Fruit fly (Drosophila melanogaster) whole organism, embryonic: ENCODE data around the gene CG5715.
A peak's percentile ranks its signal among the peaks of the same experiment; 100 is the strongest.

Experiments used
- Aef1 ChIP-seq: fragments of 200-800 bp; sonication (Bioruptor generic); IDR thresholded peaks from 3 replicates; pipeline ENCODE4 v1.3.6; 2022; ENCODE audit warnings: missing biosample characterization, missing genetic modification characterization
- Antp ChIP-seq: fragments of 200-800 bp; sonication (Bioruptor generic); optimal IDR thresholded peaks from 3 replicates; lab custom pipeline; 2016; ENCODE audit warnings: missing biosample characterization, missing genetic modification characterization
- Bgb ChIP-seq: fragments of 200-800 bp; sonication (Bioruptor generic); IDR thresholded peaks from 2 replicates; pipeline ENCODE4 v1.3.6; 2022; ENCODE audit warnings: missing biosample characterization, missing genetic modification characterization; ENCODE audit not compliant: partially characterized antibody
- CG10654 ChIP-seq: fragments of 200-800 bp; sonication (Bioruptor generic); optimal IDR thresholded peaks from 2 replicates; lab custom pipeline; 2016; ENCODE audit warnings: missing biosample characterization, missing genetic modification characterization
- CG11723 ChIP-seq: fragments of 200-800 bp; sonication (Bioruptor generic); optimal IDR thresholded peaks from 2 replicates; lab custom pipeline; 2017; ENCODE audit warnings: missing biosample characterization, mild to moderate bottlenecking, missing genetic modification characterization
- CG12071 ChIP-seq: fragments of 200-800 bp; sonication (Bioruptor generic); optimal IDR thresholded peaks from 3 replicates; lab custom pipeline; 2018; ENCODE audit warnings: missing biosample characterization, mild to moderate bottlenecking, missing genetic modification characterization
- CG12219 ChIP-seq: fragments of 200-800 bp; sonication (Bioruptor generic); optimal IDR thresholded peaks from 3 replicates; lab custom pipeline; 2018; ENCODE audit warnings: missing biosample characterization, mild to moderate bottlenecking, missing genetic modification characterization
- CG12769 ChIP-seq: fragments of 200-800 bp; sonication (Bioruptor generic); optimal IDR thresholded peaks from 2 replicates; lab custom pipeline; 2019; ENCODE audit warnings: missing biosample characterization, mild to moderate bottlenecking, missing genetic modification characterization, moderate library complexity
- CG14667 ChIP-seq: fragments of 200-800 bp; sonication (Bioruptor generic); IDR thresholded peaks from 2 replicates; pipeline ENCODE4 v1.3.6; 2022; ENCODE audit warnings: missing biosample characterization, missing genetic modification characterization
- CG15514 ChIP-seq: fragments of 200-800 bp; sonication (Bioruptor generic); optimal IDR thresholded peaks from 3 replicates; lab custom pipeline; 2017; ENCODE audit warnings: missing biosample characterization, missing genetic modification characterization, mild to moderate bottlenecking, moderate library complexity, missing genetic modification reagents
- CG1602 ChIP-seq: fragments of 200-800 bp; sonication (Bioruptor generic); optimal IDR thresholded peaks from 3 replicates; lab custom pipeline; 2016; ENCODE audit warnings: missing biosample characterization, missing genetic modification characterization
- CG16815 ChIP-seq: fragments of 200-800 bp; sonication (Bioruptor generic); optimal IDR thresholded peaks from 3 replicates; lab custom pipeline; 2017; ENCODE audit warnings: missing biosample characterization, mild to moderate bottlenecking, missing genetic modification characterization
- CG17385 ChIP-seq: fragments of 200-800 bp; sonication (Bioruptor generic); optimal IDR thresholded peaks from 3 replicates; lab custom pipeline; 2018; ENCODE audit warnings: missing biosample characterization, mild to moderate bottlenecking, missing genetic modification characterization
- CG17568 ChIP-seq: fragments of 200-800 bp; sonication (Bioruptor generic); optimal IDR thresholded peaks from 2 replicates; lab custom pipeline; 2018; ENCODE audit warnings: missing biosample characterization, mild to moderate bottlenecking, missing genetic modification characterization, moderate library complexity
- CG2116 ChIP-seq: fragments of 200-800 bp; sonication (Bioruptor generic); optimal IDR thresholded peaks from 3 replicates; lab custom pipeline; 2018; ENCODE audit warnings: missing biosample characterization, mild to moderate bottlenecking, missing genetic modification characterization
- CG2678 ChIP-seq: fragments of 200-800 bp; sonication (Bioruptor generic); optimal IDR thresholded peaks from 3 replicates; lab custom pipeline; 2019; ENCODE audit warnings: missing biosample characterization, mild to moderate bottlenecking, missing genetic modification characterization, moderate library complexity
- CG3995 ChIP-seq: fragments of 200-800 bp; sonication (Bioruptor generic); optimal IDR thresholded peaks from 3 replicates; lab custom pipeline; 2016; ENCODE audit warnings: missing biosample characterization, missing genetic modification characterization
- CG4820 ChIP-seq: fragments of 200-800 bp; sonication (Bioruptor generic); optimal IDR thresholded peaks from 3 replicates; lab custom pipeline; 2016; ENCODE audit warnings: missing biosample characterization, missing genetic modification characterization
- CG6654 ChIP-seq: fragments of 200-800 bp; sonication (Bioruptor generic); optimal IDR thresholded peaks from 2 replicates; lab custom pipeline; 2017; ENCODE audit warnings: missing biosample characterization, mild to moderate bottlenecking, missing genetic modification characterization
- CG7987 ChIP-seq: fragments of 200-800 bp; sonication (Bioruptor generic); optimal IDR thresholded peaks from 2 replicates; lab custom pipeline; 2018; ENCODE audit warnings: missing biosample characterization, mild to moderate bottlenecking, missing genetic modification characterization, moderate library complexity
- CG8281 ChIP-seq: fragments of 200-800 bp; sonication (Bioruptor generic); optimal IDR thresholded peaks from 2 replicates; lab custom pipeline; 2018; ENCODE audit warnings: missing biosample characterization, mild to moderate bottlenecking, missing genetic modification characterization, moderate library complexity
- Ets97D ChIP-seq: fragments of 200-800 bp; sonication (Bioruptor generic); optimal IDR thresholded peaks from 3 replicates; lab custom pipeline; 2016; ENCODE audit warnings: missing biosample characterization, missing genetic modification characterization
- Med ChIP-seq: fragments of 200-800 bp; sonication (Bioruptor generic); peaks from one replicate; lab custom pipeline; 2016; ENCODE audit warnings: missing biosample characterization, missing genetic modification characterization, mild to moderate bottlenecking, inconsistent platforms, moderate library complexity
- Nf-YC ChIP-seq: fragments of 200-800 bp; optimal IDR thresholded peaks from 3 replicates; lab custom pipeline; 2019; ENCODE audit warnings: missing biosample characterization, mild to moderate bottlenecking, missing genetic modification characterization, moderate library complexity
- Opbp ChIP-seq: fragments of 200-800 bp; sonication (Bioruptor generic); IDR thresholded peaks from 3 replicates; pipeline ENCODE4 v1.3.6; 2022; ENCODE audit warnings: missing biosample characterization, missing genetic modification characterization; ENCODE audit not compliant: partially characterized antibody
- Pdp1 ChIP-seq, 2 experiments: fragments of 200-800 bp; sonication (Bioruptor generic); optimal IDR thresholded peaks; 3 replicates each; lab custom pipeline; 2016; ENCODE audit warnings: missing biosample characterization in 2 of 2, missing genetic modification characterization in 2 of 2, mild to moderate bottlenecking in 1 of 2, moderate library complexity in 1 of 2
- Ravus ChIP-seq: fragments of 200-800 bp; sonication (Bioruptor generic); IDR thresholded peaks from 2 replicates; pipeline ENCODE4 v1.3.6; 2022; ENCODE audit warnings: missing biosample characterization, missing genetic modification characterization
- Trl ChIP-seq, 3 experiments: fragments of >200 bp in 2 of 3; fragments of 200-800 bp in 1 of 3; sonication (Bioruptor generic) in 1 of 3; optimal IDR thresholded peaks; 2 replicates in 1 of 3; 3 replicates in 2 of 3; lab custom pipeline; 2016 to 2017; ENCODE audit warnings: missing biosample characterization in 1 of 3, missing genetic modification characterization in 1 of 3
- al ChIP-seq: fragments of 200-800 bp; sonication (Bioruptor generic); IDR thresholded peaks from 2 replicates; pipeline ENCODE4 v1.3.6; 2022; ENCODE audit warnings: missing biosample characterization, missing genetic modification characterization
- ato ChIP-seq: fragments of 200-800 bp; sonication (Bioruptor generic); IDR thresholded peaks from 2 replicates; pipeline ENCODE4 v1.3.6; 2022; ENCODE audit warnings: missing biosample characterization, missing genetic modification characterization; ENCODE audit not compliant: partially characterized antibody
- cas ChIP-seq: fragments of 200-800 bp; sonication (Bioruptor generic); IDR thresholded peaks from 2 replicates; pipeline ENCODE4 v1.3.6; 2022; ENCODE audit warnings: missing biosample characterization, missing genetic modification characterization
- chinmo ChIP-seq: fragments of 200-800 bp; sonication (Bioruptor generic); IDR thresholded peaks from 4 replicates; pipeline ENCODE4 v1.3.6; 2022; ENCODE audit warnings: missing biosample characterization, missing genetic modification characterization; ENCODE audit not compliant: partially characterized antibody
- chm ChIP-seq: fragments of 200-800 bp; sonication (Bioruptor generic); IDR thresholded peaks from 2 replicates; pipeline ENCODE4 v1.3.6; 2022; ENCODE audit warnings: missing biosample characterization, missing genetic modification characterization
- crc ChIP-seq: fragments of 200-800 bp; sonication (Bioruptor generic); optimal IDR thresholded peaks from 2 replicates; lab custom pipeline; 2016; ENCODE audit warnings: missing biosample characterization, missing genetic modification characterization
- ems ChIP-seq: fragments of 200-800 bp; sonication (Bioruptor generic); optimal IDR thresholded peaks from 3 replicates; lab custom pipeline; 2016; ENCODE audit warnings: missing biosample characterization, missing genetic modification characterization
- eyg ChIP-seq: fragments of 200-800 bp; sonication (Bioruptor generic); optimal IDR thresholded peaks from 3 replicates; lab custom pipeline; 2016; ENCODE audit warnings: missing biosample characterization, missing genetic modification characterization
- fu2 ChIP-seq: fragments of 200-800 bp; sonication (Bioruptor generic); optimal IDR thresholded peaks from 2 replicates; lab custom pipeline; 2016; ENCODE audit warnings: missing biosample characterization, missing genetic modification characterization
- gce ChIP-seq: fragments of 200-800 bp; sonication (Bioruptor generic); IDR thresholded peaks from 3 replicates; pipeline ENCODE4 v1.3.6; 2022; ENCODE audit warnings: missing biosample characterization, missing genetic modification characterization
- grn ChIP-seq: fragments of 200-800 bp; sonication (Bioruptor generic); optimal IDR thresholded peaks from 3 replicates; lab custom pipeline; 2017; ENCODE audit warnings: missing biosample characterization, missing genetic modification characterization
- hth ChIP-seq: fragments of >200 bp; optimal IDR thresholded peaks from 2 replicates; lab custom pipeline; 2017; ENCODE audit warnings: inconsistent platforms
- knrl ChIP-seq: fragments of 200-800 bp; sonication (Bioruptor generic); IDR thresholded peaks from 3 replicates; pipeline ENCODE4 v1.3.6; 2022; ENCODE audit warnings: missing biosample characterization, missing genetic modification characterization; ENCODE audit not compliant: partially characterized antibody
- nerfin-2 ChIP-seq: fragments of 200-800 bp; sonication (Bioruptor generic); IDR thresholded peaks from 2 replicates; pipeline ENCODE4 v1.3.6; 2022; ENCODE audit warnings: missing biosample characterization, missing genetic modification characterization; ENCODE audit not compliant: partially characterized antibody
- onecut ChIP-seq: fragments of 200-800 bp; sonication (Bioruptor generic); IDR thresholded peaks from 2 replicates; pipeline ENCODE4 v1.3.6; 2022; ENCODE audit warnings: missing biosample characterization, missing genetic modification characterization
- org-1 ChIP-seq: fragments of 200-800 bp; sonication (Bioruptor generic); optimal IDR thresholded peaks from 2 replicates; lab custom pipeline; 2017; ENCODE audit warnings: missing biosample characterization, missing genetic modification characterization
- sens-2 ChIP-seq: fragments of 200-800 bp; sonication (Bioruptor generic); IDR thresholded peaks from 2 replicates; pipeline ENCODE4 v1.3.6; 2022; ENCODE audit warnings: missing biosample characterization, missing genetic modification characterization
- sug ChIP-seq: fragments of 200-800 bp; optimal IDR thresholded peaks from 2 replicates; lab custom pipeline; 2019; ENCODE audit warnings: missing biosample characterization, mild to moderate bottlenecking, missing genetic modification characterization, moderate library complexity
- toy ChIP-seq: fragments of 200-800 bp; sonication (Bioruptor generic); IDR thresholded peaks from 2 replicates; pipeline ENCODE4 v1.3.6; 2022; ENCODE audit warnings: missing biosample characterization, missing genetic modification characterization
- wdn ChIP-seq: fragments of 200-800 bp; sonication (Bioruptor generic); IDR thresholded peaks from 2 replicates; pipeline ENCODE4 v1.3.6; 2022; ENCODE audit warnings: missing biosample characterization, missing genetic modification characterization
- yki ChIP-seq: fragments of >200 bp; optimal IDR thresholded peaks from 3 replicates; lab custom pipeline; 2018
- z ChIP-seq: fragments of 200-800 bp; sonication (Bioruptor generic); IDR thresholded peaks from 3 replicates; pipeline ENCODE4 v1.3.6; 2022; ENCODE audit warnings: missing biosample characterization, missing genetic modification characterization

Gene CG5715

DNA sequence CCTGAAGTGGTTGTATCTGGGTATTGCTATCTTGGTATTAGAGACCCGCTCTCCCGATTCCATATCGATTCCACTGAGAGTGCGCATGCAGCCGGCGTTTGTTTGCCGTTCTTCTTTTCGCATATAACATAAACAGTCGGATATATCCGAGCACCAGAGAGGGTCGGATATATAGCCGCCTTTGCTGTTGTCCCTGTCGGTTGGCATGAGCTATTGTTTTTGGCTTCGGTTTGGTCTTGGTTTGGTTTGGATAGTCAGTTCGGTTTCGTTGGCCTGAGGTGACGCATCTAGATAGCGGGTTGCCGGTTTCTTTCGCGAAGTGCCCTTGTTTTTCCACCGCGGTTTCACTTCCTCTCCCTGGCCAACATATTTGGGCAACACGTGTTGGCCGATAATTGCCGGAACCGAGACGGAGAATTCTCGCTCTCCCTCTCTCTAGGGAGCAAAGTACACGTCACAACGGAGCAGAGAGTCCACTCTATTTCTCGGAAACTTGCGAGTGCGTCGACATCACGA, 21.4 kb downstream of the CG5715 start, which contains the start of gene Orct2 (continued):
- TF ChIP-seq cas (GFP tag; lab: Robert Waterston, UW) (no peak), CG17385 (GFP tag; lab: Kevin White, UChicago) (peak; percentile 32), ato (peak; percentile 28; the same call in 1 of the 2 replicates), Ets97D (no peak), chm (GFP tag; lab: Robert Waterston, UW) (no peak; the same call in 1 of the 2 replicates), Bgb (GFP tag; lab: Robert Waterston, UW) (peak; percentile 50; the same call in 1 of the 2 replicates), CG10654 (no peak), onecut (GFP tag; lab: Robert Waterston, UW) (peak; percentile 77), CG3995 (GFP tag; lab: Kevin White, UChicago) (no peak), al (no peak), org-1 (GFP tag; lab: Kevin White, UChicago) (peak; percentile 34), fu2 (no peak), CG12071 (peak; percentile 17), grn (GFP tag; lab: Kevin White, UChicago) (peak; percentile 36), CG11723 (no peak), CG4820 (GFP tag; lab: Kevin White, UChicago) (no peak), Pdp1 (GFP tag; optimal IDR thresholded peaks at IDR 0.05; lab: Kevin White, UChicago) (peak in 1 of 2 experiments; percentile 9), CG12769 (tag; lab: Kevin White, UChicago) (peak; percentile 37), Nf-YC (tag; lab: Kevin White, UChicago) (peak; percentile 60), CG8281 (tag; lab: Kevin White, UChicago) (no peak), CG6654 (no peak), crc (GFP tag; lab: Kevin White, UChicago) (no peak), Ravus (GFP tag; lab: Robert Waterston, UW) (peak; percentile 32), CG16815 (no peak), CG1602 (no peak), Opbp (GFP tag; lab: Robert Waterston, UW) (no peak), ems (GFP tag; lab: Kevin White, UChicago) (no peak), CG2678 (tag; lab: Kevin White, UChicago) (no peak), CG7987 (GFP tag; lab: Kevin White, UChicago) (no peak), knrl (GFP tag; lab: Robert Waterston, UW) (0 out of 3 replicates have a peak, but pooled peaks have one; percentile 5), Antp (GFP tag; lab: Kevin White, UChicago) (peak; percentile 15), chinmo (GFP tag; lab: Robert Waterston, UW) (peak; percentile 90; the same call in 3 of the 4 replicates), CG15514 (GFP tag; lab: Kevin White, UChicago) (peak; percentile 46), sug (peak; percentile 15), yki (lab: Kevin White, UChicago) (no peak), Trl (optimal IDR thresholded peaks at IDR 0.05; lab: Kevin White, UChicago) (peak; percentile 41 to 75), Trl (GFP tag; optimal IDR thresholded peaks at IDR 0.05; lab: Kevin White, UChicago) (peak; percentile 20), nerfin-2 (no peak), hth (lab: Kevin White, UChicago) (no peak), CG12219 (GFP tag; lab: Kevin White, UChicago) (no peak), Med (GFP tag; lab: Kevin White, UChicago) (peak; percentile 88), CG14667 (no peak), eyg (GFP tag; lab: Kevin White, UChicago) (no peak), wdn (no peak), gce (0 out of 3 replicates have a peak, but pooled peaks have one; percentile 43), Aef1 (no peak), sens-2 (no peak), toy (no peak), CG17568 (no peak), CG2116 (no peak), z (GFP tag; lab: Robert Waterston, UW) (0 out of 3 replicates have a peak, but pooled peaks have one; percentile 5)
